Worm (Caenorhabditis elegans): ENCODE results near the gene str-264.
A peak's percentile ranks its signal among the peaks of the same experiment; 100 is the strongest.

DNA sequence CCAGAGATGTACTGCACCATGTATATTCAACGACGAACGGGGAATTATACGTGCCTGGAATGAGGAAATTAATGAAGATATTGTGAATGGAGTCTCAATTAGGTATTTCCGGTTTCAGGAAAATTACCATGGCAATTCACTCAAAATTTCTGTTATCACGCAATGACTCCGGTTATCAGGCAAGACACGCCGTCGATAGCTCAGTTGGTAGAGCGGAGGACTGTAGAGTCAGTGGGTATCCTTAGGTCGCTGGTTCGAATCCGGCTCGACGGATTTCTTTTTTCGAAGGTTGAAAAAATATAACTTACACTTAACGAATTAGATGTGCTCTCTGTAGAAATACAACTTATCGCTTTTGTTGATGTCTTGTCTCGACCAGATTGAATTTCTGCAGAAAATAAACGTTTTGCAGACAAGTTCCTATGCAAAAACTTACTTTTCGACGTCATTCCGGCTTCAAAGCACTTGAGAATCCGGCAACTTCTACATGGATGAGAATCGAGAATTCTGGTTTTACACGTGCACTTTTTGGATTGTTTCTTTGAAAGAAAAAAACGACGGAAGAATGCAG is 11.8 kb downstream of the str-264 start:
- TF ChIP-seq F49E8.2 (tag; optimal IDR thresholded peaks at IDR 0.05; ENCODE audit: insufficient read depth), result no peak
- peak; percentile 11 for TF ChIP-seq snpc-4 (GFP tag; optimal IDR thresholded peaks at IDR 0.05)
- TF ChIP-seq snpc-4 (tag; optimal IDR thresholded peaks at IDR 0.05), result no peak
- no peak for TF ChIP-seq hlh-26 (GFP tag; conservative IDR thresholded peaks at IDR 0.05)
- no peak for TF ChIP-seq ceh-40 (GFP tag; IDR thresholded peaks at IDR 0.05)
- no peak for TF ChIP-seq B0019.2 (GFP tag; conservative IDR thresholded peaks at IDR 0.05)
- TF ChIP-seq madf-10 (tag; optimal IDR thresholded peaks at IDR 0.05), result no peak
- no peak for TF ChIP-seq lin-40 (tag; optimal IDR thresholded peaks at IDR 0.05)
- no peak for TF ChIP-seq hlh-12 (tag; optimal IDR thresholded peaks at IDR 0.05)
- TF ChIP-seq Y53F4B.3 (GFP tag; IDR thresholded peaks at IDR 0.05), result no peak

All from whole organism, young adult.